Worm (Caenorhabditis elegans): ENCODE results near the gene pkc-2.

DNA sequence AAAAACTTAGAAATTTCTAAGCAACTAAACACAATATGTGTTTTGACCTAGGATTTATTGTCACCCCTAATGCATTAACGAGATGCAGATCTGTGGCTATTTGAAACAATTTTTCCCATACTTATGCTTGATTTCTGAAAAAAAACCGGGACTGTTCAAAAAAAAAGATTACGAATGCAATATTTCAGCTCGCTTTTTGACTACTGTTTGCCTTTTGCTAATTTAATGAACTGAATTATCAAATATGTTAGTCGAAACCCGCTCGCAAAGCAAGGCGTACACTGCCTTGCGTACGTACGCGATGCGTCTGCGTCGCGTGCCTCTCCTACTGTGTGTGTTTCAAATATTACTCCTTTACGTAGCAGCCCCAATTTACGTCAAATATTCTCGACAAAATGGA is 22.4 kb downstream of the pkc-2 start, which contains the start of gene C23F12.4:
- TF ChIP-seq fos-1 (tag; optimal IDR thresholded peaks at IDR 0.05) (no peak), unc-62 (GFP tag; optimal IDR thresholded peaks at IDR 0.05) (no peak), blmp-1 (tag; optimal IDR thresholded peaks at IDR 0.05) (no peak)
